Worm (Caenorhabditis elegans) whole organism, mixed stage, embryonic: Measurements from ENCODE around the gene F38H4.5.

Source experiments
- drap-1 ChIP-seq: fragments of 200-800 bp; sonication (Bioruptor generic); optimal IDR thresholded peaks from 3 replicates; lab custom pipeline; 2018; ENCODE audit warnings: mild to moderate bottlenecking, missing genetic modification characterization, missing compliant biosample characterization
- nhr-237 ChIP-seq: fragments of 150-350 bp; optimal IDR thresholded peaks from 2 replicates; lab custom pipeline; 2014; ENCODE audit warnings: missing biosample characterization, missing genetic modification characterization

DNA sequence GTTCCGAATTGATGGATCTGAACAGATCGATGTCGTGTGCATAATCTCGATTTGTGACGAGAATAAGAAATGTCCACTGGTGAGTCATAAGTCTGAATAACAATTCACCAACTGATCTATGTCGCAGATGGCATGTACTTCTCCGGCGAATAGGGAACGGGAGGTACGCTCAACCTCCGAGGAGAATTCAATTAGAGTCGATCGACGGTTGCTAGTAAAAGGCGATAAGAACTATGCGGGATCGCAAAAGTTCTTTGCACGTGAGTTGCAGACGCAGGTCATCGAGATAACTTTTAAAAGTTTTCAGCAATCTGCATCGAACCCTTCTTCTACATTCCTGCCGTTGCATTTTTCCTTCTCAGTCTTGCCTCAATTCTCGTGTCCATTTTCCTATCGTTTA lies 30.6 kb downstream of the F38H4.5 start:
- TF ChIP-seq drap-1 (GFP tag; lab: Kevin White, UChicago): no peak
- no peak for TF ChIP-seq nhr-237 (tag; lab: Kevin White, UChicago)
